Fruit fly (Drosophila melanogaster) whole organism, prepupa: ENCODE data around the gene ksh.

Experiments used
- Blimp-1 ChIP-seq: fragments of 200-800 bp; sonication (Bioruptor generic); optimal IDR thresholded peaks from 3 replicates; lab custom pipeline; 2017; ENCODE audit warnings: missing biosample characterization, missing genetic modification characterization, mild to moderate bottlenecking, moderate library complexity, missing genetic modification reagents
- CG10631 ChIP-seq: fragments of 200-800 bp; sonication (Bioruptor generic); optimal IDR thresholded peaks from 2 replicates; lab custom pipeline; 2016; ENCODE audit warnings: missing biosample characterization, missing genetic modification characterization
- CG10669 ChIP-seq: fragments of 200-800 bp; sonication (Bioruptor generic); optimal IDR thresholded peaks from 3 replicates; lab custom pipeline; 2018; ENCODE audit warnings: missing biosample characterization, mild to moderate bottlenecking, missing genetic modification characterization, moderate library complexity
- CG11294 ChIP-seq: fragments of 200-800 bp; sonication (Bioruptor generic); IDR thresholded peaks from 2 replicates; pipeline ENCODE4 v1.3.6; 2022; ENCODE audit warnings: missing biosample characterization, missing genetic modification characterization
- CG11762 ChIP-seq: fragments of 200-800 bp; sonication (Bioruptor generic); optimal IDR thresholded peaks from 3 replicates; lab custom pipeline; 2016; ENCODE audit warnings: missing biosample characterization, missing genetic modification characterization; ENCODE audit not compliant: insufficient read depth
- CG11902 ChIP-seq: fragments of 200-800 bp; sonication (Bioruptor generic); optimal IDR thresholded peaks from 3 replicates; lab custom pipeline; 2016; ENCODE audit warnings: missing biosample characterization, missing genetic modification characterization
- CG15336 ChIP-seq: fragments of 200-800 bp; sonication (Bioruptor generic); IDR thresholded peaks from 2 replicates; pipeline ENCODE4 v1.3.6; 2022; ENCODE audit warnings: missing biosample characterization, missing genetic modification characterization
- CG1621 ChIP-seq: fragments of 200-800 bp; sonication (Bioruptor generic); optimal IDR thresholded peaks from 3 replicates; lab custom pipeline; 2018; ENCODE audit warnings: missing biosample characterization, mild to moderate bottlenecking, missing genetic modification characterization
- CG16779 ChIP-seq: fragments of 200-800 bp; sonication (Bioruptor generic); optimal IDR thresholded peaks from 3 replicates; lab custom pipeline; 2017; ENCODE audit warnings: missing biosample characterization, mild to moderate bottlenecking, missing genetic modification characterization
- CG3032 ChIP-seq: fragments of 200-800 bp; optimal IDR thresholded peaks from 2 replicates; lab custom pipeline; 2019; ENCODE audit warnings: missing biosample characterization, mild to moderate bottlenecking, missing genetic modification characterization, moderate library complexity
- CG31627 ChIP-seq: fragments of 200-800 bp; sonication (Bioruptor generic); optimal IDR thresholded peaks from 3 replicates; lab custom pipeline; 2016; ENCODE audit warnings: missing biosample characterization, missing genetic modification characterization
- CG34406 ChIP-seq: fragments of 200-800 bp; sonication (Bioruptor generic); optimal IDR thresholded peaks from 3 replicates; lab custom pipeline; 2016; ENCODE audit warnings: missing biosample characterization, missing genetic modification characterization
- CG3919 ChIP-seq: fragments of 200-800 bp; sonication (Bioruptor generic); optimal IDR thresholded peaks from 3 replicates; lab custom pipeline; 2016; ENCODE audit warnings: missing biosample characterization, missing genetic modification characterization
- CG6276 ChIP-seq: fragments of 200-800 bp; sonication (Bioruptor generic); optimal IDR thresholded peaks from 2 replicates; lab custom pipeline; 2017; ENCODE audit warnings: missing biosample characterization, mild to moderate bottlenecking, missing genetic modification characterization
- CG6792 ChIP-seq: fragments of 200-800 bp; sonication (Bioruptor generic); optimal IDR thresholded peaks from 3 replicates; lab custom pipeline; 2016; ENCODE audit warnings: missing biosample characterization, missing genetic modification characterization
- CG6854 ChIP-seq: fragments of 200-800 bp; sonication (Bioruptor generic); optimal IDR thresholded peaks from 2 replicates; lab custom pipeline; 2017; ENCODE audit warnings: missing biosample characterization, mild to moderate bottlenecking, missing genetic modification characterization
- CG8119 ChIP-seq: fragments of 200-800 bp; sonication (Bioruptor generic); IDR thresholded peaks from 3 replicates; pipeline ENCODE4 v1.3.6; 2022; ENCODE audit warnings: missing biosample characterization, missing genetic modification characterization
- CG8319 ChIP-seq: fragments of 200-800 bp; sonication (Bioruptor generic); optimal IDR thresholded peaks from 3 replicates; lab custom pipeline; 2016; ENCODE audit warnings: missing biosample characterization, missing genetic modification characterization
- CG8632 ChIP-seq: fragments of 200-800 bp; sonication (Bioruptor generic); optimal IDR thresholded peaks from 3 replicates; lab custom pipeline; 2016; ENCODE audit warnings: missing biosample characterization, missing genetic modification characterization
- CG9139 ChIP-seq: fragments of 200-800 bp; sonication (Bioruptor generic); optimal IDR thresholded peaks from 3 replicates; lab custom pipeline; 2017; ENCODE audit warnings: missing biosample characterization, mild to moderate bottlenecking, missing genetic modification characterization
- Eip75B ChIP-seq: fragments of 200-800 bp; sonication (Bioruptor generic); optimal IDR thresholded peaks from 3 replicates; lab custom pipeline; 2016; ENCODE audit warnings: missing biosample characterization, missing genetic modification characterization
- Eip78C ChIP-seq: fragments of 200-800 bp; sonication (Bioruptor generic); peaks from one replicate; lab custom pipeline; 2016; ENCODE audit warnings: missing biosample characterization, missing genetic modification characterization
- Eip93F ChIP-seq: fragments of 200-800 bp; sonication (Bioruptor generic); optimal IDR thresholded peaks from 2 replicates; lab custom pipeline; 2016; ENCODE audit warnings: missing biosample characterization, mild to moderate bottlenecking, missing genetic modification characterization
- Ets96B ChIP-seq: fragments of 200-800 bp; optimal IDR thresholded peaks from 2 replicates; lab custom pipeline; 2019; ENCODE audit warnings: missing biosample characterization, mild to moderate bottlenecking, missing genetic modification characterization, moderate library complexity
- Gug ChIP-seq: fragments of 200-800 bp; sonication (Bioruptor generic); IDR thresholded peaks from 2 replicates; pipeline ENCODE4 v1.3.6; 2022; ENCODE audit warnings: missing biosample characterization, missing genetic modification characterization
- Hr39 ChIP-seq: fragments of 200-800 bp; sonication (Bioruptor generic); optimal IDR thresholded peaks from 2 replicates; lab custom pipeline; 2016; ENCODE audit warnings: missing biosample characterization, missing genetic modification characterization
- Hr4 ChIP-seq: fragments of 200-800 bp; sonication (Bioruptor generic); optimal IDR thresholded peaks from 3 replicates; lab custom pipeline; 2016; ENCODE audit warnings: missing biosample characterization, missing genetic modification characterization
- OdsH ChIP-seq: fragments of 200-800 bp; sonication (Bioruptor generic); optimal IDR thresholded peaks from 3 replicates; lab custom pipeline; 2016; ENCODE audit warnings: missing biosample characterization, missing genetic modification characterization
- Smox ChIP-seq: fragments of 200-800 bp; sonication (Bioruptor generic); optimal IDR thresholded peaks from 3 replicates; lab custom pipeline; 2016; ENCODE audit warnings: missing biosample characterization, missing genetic modification characterization
- Sox102F ChIP-seq: fragments of 200-800 bp; sonication (Bioruptor generic); optimal IDR thresholded peaks from 2 replicates; lab custom pipeline; 2016; ENCODE audit warnings: missing biosample characterization, mild to moderate bottlenecking, missing genetic modification characterization
- Sox14 ChIP-seq: fragments of 200-800 bp; sonication (Bioruptor generic); optimal IDR thresholded peaks from 3 replicates; lab custom pipeline; 2016; ENCODE audit warnings: missing biosample characterization, missing genetic modification characterization
- Sox15 ChIP-seq: fragments of 200-800 bp; sonication (Bioruptor generic); optimal IDR thresholded peaks from 3 replicates; lab custom pipeline; 2016; ENCODE audit warnings: missing biosample characterization, missing genetic modification characterization
- cyc ChIP-seq: fragments of 200-800 bp; sonication (Bioruptor generic); optimal IDR thresholded peaks from 3 replicates; lab custom pipeline; 2016; ENCODE audit warnings: missing biosample characterization, missing genetic modification characterization
- dac ChIP-seq: fragments of 200-800 bp; sonication (Bioruptor generic); optimal IDR thresholded peaks from 2 replicates; lab custom pipeline; 2017; ENCODE audit warnings: missing biosample characterization, mild to moderate bottlenecking, missing genetic modification characterization
- dsx ChIP-seq: fragments of 200-800 bp; optimal IDR thresholded peaks from 3 replicates; lab custom pipeline; 2019; ENCODE audit warnings: missing biosample characterization, mild to moderate bottlenecking, missing genetic modification characterization, moderate library complexity; ENCODE audit not compliant: poor library complexity, severe bottlenecking
- eg ChIP-seq: fragments of 200-800 bp; sonication (Bioruptor generic); IDR thresholded peaks from 3 replicates; pipeline ENCODE4 v1.3.6; 2022; ENCODE audit warnings: missing biosample characterization, missing genetic modification characterization
- esn ChIP-seq: fragments of 200-800 bp; sonication (Bioruptor generic); optimal IDR thresholded peaks from 2 replicates; lab custom pipeline; 2016; ENCODE audit warnings: missing biosample characterization, mild to moderate bottlenecking, missing genetic modification characterization, moderate library complexity
- fd59A ChIP-seq: fragments of 200-800 bp; sonication (Bioruptor generic); optimal IDR thresholded peaks from 2 replicates; lab custom pipeline; 2017; ENCODE audit warnings: missing biosample characterization, mild to moderate bottlenecking, missing genetic modification characterization, missing genetic modification reagents
- fd85E ChIP-seq: fragments of 200-800 bp; sonication (Bioruptor generic); optimal IDR thresholded peaks from 3 replicates; lab custom pipeline; 2016; ENCODE audit warnings: missing biosample characterization, missing genetic modification characterization
- fkh ChIP-seq: fragments of 200-800 bp; sonication (Bioruptor generic); optimal IDR thresholded peaks from 3 replicates; lab custom pipeline; 2017; ENCODE audit warnings: missing biosample characterization, mild to moderate bottlenecking, missing genetic modification characterization, moderate library complexity
- lz ChIP-seq: fragments of 200-800 bp; sonication (Bioruptor generic); optimal IDR thresholded peaks from 3 replicates; lab custom pipeline; 2016; ENCODE audit warnings: missing biosample characterization, missing genetic modification characterization
- pdm3 ChIP-seq: fragments of 200-800 bp; sonication (Bioruptor generic); optimal IDR thresholded peaks from 3 replicates; lab custom pipeline; 2016; ENCODE audit warnings: missing biosample characterization, missing genetic modification characterization
- salr ChIP-seq, 2 experiments: fragments of 200-800 bp; sonication (Bioruptor generic); optimal IDR thresholded peaks; 3 replicates each; lab custom pipeline; 2016 to 2018; ENCODE audit warnings: missing biosample characterization in 2 of 2, missing genetic modification characterization in 2 of 2, mild to moderate bottlenecking in 1 of 2
- spab ChIP-seq: fragments of 200-800 bp; sonication (Bioruptor generic); optimal IDR thresholded peaks from 2 replicates; lab custom pipeline; 2017; ENCODE audit warnings: missing biosample characterization, mild to moderate bottlenecking, missing genetic modification characterization, missing genetic modification reagents
- ss ChIP-seq, 2 experiments: fragments of 200-800 bp; sonication (Bioruptor generic); optimal IDR thresholded peaks; 2 replicates in 1 of 2; 3 replicates in 1 of 2; lab custom pipeline; 2017 to 2018; ENCODE audit warnings: mild to moderate bottlenecking in 2 of 2, missing biosample characterization in 2 of 2, missing genetic modification characterization in 2 of 2, moderate library complexity in 1 of 2
- svp ChIP-seq: fragments of 200-800 bp; sonication (Bioruptor generic); peaks from one replicate; lab custom pipeline; 2016; ENCODE audit warnings: missing biosample characterization, missing genetic modification characterization
- topi ChIP-seq: fragments of 200-800 bp; sonication (Bioruptor generic); optimal IDR thresholded peaks from 3 replicates; lab custom pipeline; 2016; ENCODE audit warnings: missing biosample characterization, missing genetic modification characterization
- vri ChIP-seq: fragments of 200-800 bp; sonication (Bioruptor generic); optimal IDR thresholded peaks from 3 replicates; lab custom pipeline; 2016; ENCODE audit warnings: missing biosample characterization, mild to moderate bottlenecking, missing genetic modification characterization

ksh gene

dm6 chrX:19494830-19495610 lies at the start of gene ksh, which contains the start of the genes CG14200 and Pfrx:
ksh (minus strand) TSS chrX:19494992.
CG14200 (plus strand) TSS chrX:19495505.
Pfrx (plus strand) TSS chrX:19495505.
- TF ChIP-seq Smox (GFP tag; lab: Kevin White, UChicago) = no peak
- peak; percentile 67 for TF ChIP-seq dsx (GFP tag; lab: Kevin White, UChicago)
- peak; percentile 12 for TF ChIP-seq cyc (GFP tag; lab: Kevin White, UChicago)
- TF ChIP-seq CG6792 (GFP tag; lab: Kevin White, UChicago) = no peak
- TF ChIP-seq vri = no peak
- no peak for TF ChIP-seq CG1621 (tag; lab: Kevin White, UChicago)
- no peak for TF ChIP-seq CG6854 (GFP tag; lab: Kevin White, UChicago)
- TF ChIP-seq fkh (GFP tag; lab: Kevin White, UChicago) = no peak
- no peak for TF ChIP-seq CG8319
- no peak for TF ChIP-seq svp (GFP tag; lab: Kevin White, UChicago)
- no peak for TF ChIP-seq CG11294 (GFP tag; lab: Robert Waterston, UW)
- no peak for TF ChIP-seq CG34406 (GFP tag; lab: Kevin White, UChicago)
- no peak for TF ChIP-seq pdm3 (GFP tag; lab: Kevin White, UChicago)
- TF ChIP-seq CG8119 (GFP tag; lab: Robert Waterston, UW) = no peak
- no peak for TF ChIP-seq Sox15 (GFP tag; lab: Kevin White, UChicago)
- no peak for TF ChIP-seq CG8632 (GFP tag; lab: Kevin White, UChicago)
- no peak for TF ChIP-seq CG16779 (tag; lab: Kevin White, UChicago)
- TF ChIP-seq Eip75B (GFP tag; lab: Kevin White, UChicago) = no peak
- TF ChIP-seq lz (GFP tag; lab: Kevin White, UChicago) = peak; percentile 5
- TF ChIP-seq Sox14 = no peak
- no peak for TF ChIP-seq Blimp-1 (GFP tag; lab: Kevin White, UChicago)
- TF ChIP-seq fd85E (GFP tag; lab: Kevin White, UChicago) = no peak
- TF ChIP-seq Gug (GFP tag; lab: Robert Waterston, UW) = no peak
- TF ChIP-seq Eip78C (GFP tag; lab: Kevin White, UChicago) = peak; percentile 49
- no peak for TF ChIP-seq fd59A
- TF ChIP-seq spab (GFP tag; lab: Kevin White, UChicago) = no peak
- 0 out of 3 replicates have a peak, but pooled peaks have one; percentile 24 for TF ChIP-seq eg (GFP tag; lab: Robert Waterston, UW)
- TF ChIP-seq CG15336 (GFP tag; lab: Robert Waterston, UW) = no peak
- TF ChIP-seq CG10631 (GFP tag; lab: Kevin White, UChicago) = no peak
- no peak for TF ChIP-seq Ets96B (tag; lab: Kevin White, UChicago)
- TF ChIP-seq CG11902 (GFP tag; lab: Kevin White, UChicago) = no peak
- TF ChIP-seq CG6276 (GFP tag; lab: Kevin White, UChicago) = no peak
- TF ChIP-seq Eip93F (GFP tag; lab: Kevin White, UChicago) = no peak
- no peak for TF ChIP-seq esn (GFP tag; lab: Kevin White, UChicago)
- no peak for TF ChIP-seq CG10669
- TF ChIP-seq topi (GFP tag; lab: Kevin White, UChicago) = peak; percentile 5
- TF ChIP-seq dac = no peak
- TF ChIP-seq Sox102F (GFP tag; lab: Kevin White, UChicago) = no peak
- no peak for TF ChIP-seq ss (GFP tag; optimal IDR thresholded peaks at IDR 0.05; lab: Kevin White, UChicago)
- TF ChIP-seq salr (GFP tag; optimal IDR thresholded peaks at IDR 0.05; lab: Kevin White, UChicago) = no peak
- no peak for TF ChIP-seq OdsH (GFP tag; lab: Kevin White, UChicago)
- no peak for TF ChIP-seq CG9139 (GFP tag; lab: Kevin White, UChicago)
- peak; percentile 24 for TF ChIP-seq CG31627 (GFP tag; lab: Kevin White, UChicago)
- no peak for TF ChIP-seq CG11762 (GFP tag; lab: Kevin White, UChicago)
- TF ChIP-seq CG3919 (GFP tag; lab: Kevin White, UChicago) = no peak
- TF ChIP-seq Hr39 = peak; percentile 34
- no peak for TF ChIP-seq Hr4 (GFP tag; lab: Kevin White, UChicago)
- no peak for TF ChIP-seq CG3032
